Worm (Caenorhabditis elegans) whole organism, L1 larva: Measurements from ENCODE around the gene F10C1.23.

Experiments
- C04F5.9 ChIP-seq: sonication (generic microtip); optimal IDR thresholded peaks from 2 replicates; lab custom pipeline; 2016; ENCODE audit warnings: missing genetic modification characterization, missing compliant biosample characterization
- C34B4.2 ChIP-seq: sonication (generic microtip); optimal IDR thresholded peaks from 2 replicates; lab custom pipeline; 2017; ENCODE audit warnings: mild to moderate bottlenecking, missing genetic modification characterization, missing compliant biosample characterization
- F16B12.6 ChIP-seq: fragments of 150-350 bp; optimal IDR thresholded peaks from 2 replicates; lab custom pipeline; 2014; ENCODE audit warnings: missing biosample characterization, missing genetic modification characterization
- Y116A8C.19 ChIP-seq: sonication (generic microtip); optimal IDR thresholded peaks from 2 replicates; lab custom pipeline; 2016; ENCODE audit warnings: missing compliant biosample characterization, missing genetic modification characterization, borderline replicate concordance
- aha-1 ChIP-seq: fragments of 150-350 bp; optimal IDR thresholded peaks from 2 replicates; lab custom pipeline; 2014; ENCODE audit warnings: missing biosample characterization, missing genetic modification characterization
- blmp-1 ChIP-seq: fragments of 150-350 bp; optimal IDR thresholded peaks from 2 replicates; lab custom pipeline; 2014; ENCODE audit warnings: missing biosample characterization, missing genetic modification characterization
- ceh-63 ChIP-seq: fragments of 200-800 bp; sonication (Bioruptor generic); optimal IDR thresholded peaks from 2 replicates; lab custom pipeline; 2018; ENCODE audit warnings: mild to moderate bottlenecking, missing genetic modification characterization, missing compliant biosample characterization
- ceh-8 ChIP-seq: fragments of 200-800 bp; sonication (Bioruptor generic); optimal IDR thresholded peaks from 2 replicates; lab custom pipeline; 2018; ENCODE audit warnings: mild to moderate bottlenecking, missing genetic modification characterization, moderate library complexity, missing compliant biosample characterization
- ceh-82 ChIP-seq, 3 experiments: fragments of 150-350 bp in 1 of 3; sonication (generic microtip) in 2 of 3; optimal IDR thresholded peaks; 2 replicates each; lab custom pipeline; 2014 to 2017; ENCODE audit warnings: missing biosample characterization in 3 of 3, missing genetic modification characterization in 3 of 3
- ces-1 ChIP-seq: fragments of 150-350 bp; optimal IDR thresholded peaks from 2 replicates; lab custom pipeline; 2014; ENCODE audit warnings: missing biosample characterization, missing genetic modification reagents, missing genetic modification characterization
- dpl-1 ChIP-seq, 3 experiments: fragments of 150-350 bp in 2 of 3; sonication (generic microtip) in 1 of 3; optimal IDR thresholded peaks; 2 replicates each; lab custom pipeline; 2014 to 2017; ENCODE audit warnings: missing biosample characterization in 3 of 3, missing genetic modification characterization in 3 of 3, missing genetic modification reagents in 3 of 3
- dsc-1 ChIP-seq: sonication (generic microtip); optimal IDR thresholded peaks from 2 replicates; lab custom pipeline; 2016; ENCODE audit warnings: mild to moderate bottlenecking, missing genetic modification characterization, missing compliant biosample characterization
- efl-1 ChIP-seq, 4 experiments: fragments of 150-350 bp; optimal IDR thresholded peaks in 3 of 4; peaks in 1 of 4; 1 replicate in 1 of 4; 2 replicates in 3 of 4; lab custom pipeline; 2014; ENCODE audit warnings: missing biosample characterization in 2 of 4, missing genetic modification characterization in 2 of 4, missing genetic modification reagents in 2 of 4
- egl-13 ChIP-seq: sonication (generic microtip); optimal IDR thresholded peaks from 2 replicates; lab custom pipeline; 2016; ENCODE audit warnings: missing genotype, missing genetic modification reagents, missing genetic modification characterization, missing compliant biosample characterization
- egl-27 ChIP-seq, 2 experiments: fragments of 150-350 bp in 1 of 2; sonication (generic microtip); optimal IDR thresholded peaks; 3 replicates each; lab custom pipeline; 2017 to 2018; ENCODE audit warnings: missing biosample characterization in 2 of 2, missing genetic modification characterization in 2 of 2, missing genetic modification reagents in 2 of 2
- elt-2 ChIP-seq: sonication (generic microtip); optimal IDR thresholded peaks from 2 replicates; lab custom pipeline; 2016; ENCODE audit warnings: missing genetic modification characterization, mild to moderate bottlenecking, inconsistent platforms, missing compliant biosample characterization, missing genetic modification reagents
- elt-3 ChIP-seq, 6 experiments: fragments of 150-350 bp in 1 of 6; sonication (generic microtip); optimal IDR thresholded peaks; 2 replicates each; lab custom pipeline; 2017 to 2018; ENCODE audit warnings: missing biosample characterization in 6 of 6, missing genetic modification characterization in 6 of 6, inconsistent platforms in 1 of 6
- ets-5 ChIP-seq: fragments of 200-800 bp; sonication (Bioruptor generic); IDR thresholded peaks from 2 replicates; pipeline ENCODE4 v1.3.6; 2022; ENCODE audit warnings: missing genetic modification characterization, missing compliant biosample characterization
- fkh-4 ChIP-seq: sonication (generic microtip); optimal IDR thresholded peaks from 2 replicates; lab custom pipeline; 2016; ENCODE audit warnings: missing compliant biosample characterization, missing genetic modification characterization, borderline replicate concordance
- fkh-8 ChIP-seq: sonication (generic microtip); optimal IDR thresholded peaks from 2 replicates; lab custom pipeline; 2016; ENCODE audit warnings: mild to moderate bottlenecking, missing genetic modification characterization, missing compliant biosample characterization
- hpl-2 ChIP-seq: fragments of 150-350 bp; optimal IDR thresholded peaks from 2 replicates; lab custom pipeline; 2014; ENCODE audit warnings: missing biosample characterization, missing genetic modification reagents, missing genetic modification characterization
- isw-1 ChIP-seq: fragments of 200-800 bp; sonication (Bioruptor generic); IDR thresholded peaks from 2 replicates; pipeline ENCODE4 v1.3.6; 2022; ENCODE audit warnings: missing genetic modification characterization, missing compliant biosample characterization
- lin-15B ChIP-seq: fragments of 150-350 bp; sonication (generic microtip); optimal IDR thresholded peaks from 3 replicates; lab custom pipeline; 2014; ENCODE audit warnings: missing biosample characterization, missing genetic modification characterization
- lin-39 ChIP-seq: fragments of 150-350 bp; optimal IDR thresholded peaks from 2 replicates; lab custom pipeline; 2014; ENCODE audit warnings: missing biosample characterization, missing genetic modification reagents, missing genetic modification characterization
- lsy-2 ChIP-seq, 2 experiments: fragments of 150-350 bp; optimal IDR thresholded peaks; 2 replicates each; lab custom pipeline; 2014; ENCODE audit warnings: missing biosample characterization in 2 of 2, missing genetic modification characterization in 2 of 2
- nhr-71 ChIP-seq: sonication (generic microtip); optimal IDR thresholded peaks from 2 replicates; lab custom pipeline; 2016; ENCODE audit warnings: mild to moderate bottlenecking, missing genetic modification characterization, moderate library complexity, missing compliant biosample characterization
- nhr-84 ChIP-seq: sonication (generic microtip); optimal IDR thresholded peaks from 2 replicates; lab custom pipeline; 2017; ENCODE audit warnings: missing biosample characterization, missing genetic modification characterization
- nhr-85 ChIP-seq: sonication (generic microtip); peaks from one replicate; lab custom pipeline; 2016; ENCODE audit warnings: missing genetic modification characterization, inconsistent platforms, missing compliant biosample characterization
- pqm-1 ChIP-seq: sonication (generic microtip); optimal IDR thresholded peaks from 3 replicates; lab custom pipeline; 2017; ENCODE audit warnings: missing biosample characterization, missing genetic modification characterization
- tlp-1 ChIP-seq: fragments of 150-350 bp; optimal IDR thresholded peaks from 2 replicates; lab custom pipeline; 2014; ENCODE audit warnings: missing biosample characterization, missing genetic modification characterization
- unc-30 ChIP-seq: sonication (generic microtip); optimal IDR thresholded peaks from 2 replicates; lab custom pipeline; 2017; ENCODE audit warnings: missing biosample characterization, missing genetic modification characterization
- unc-86 ChIP-seq: sonication (generic microtip); optimal IDR thresholded peaks from 2 replicates; lab custom pipeline; 2016; ENCODE audit warnings: missing genetic modification characterization, missing compliant biosample characterization
- zip-4 ChIP-seq: fragments of 200-800 bp; sonication (Bioruptor generic); optimal IDR thresholded peaks from 2 replicates; lab custom pipeline; 2018; ENCODE audit warnings: mild to moderate bottlenecking, missing genetic modification characterization, moderate library complexity, missing compliant biosample characterization
- ztf-4 ChIP-seq: fragments of 150-350 bp; optimal IDR thresholded peaks from 2 replicates; lab custom pipeline; 2014; ENCODE audit warnings: missing biosample characterization, missing genetic modification characterization

F10C1.23 gene

DNA sequence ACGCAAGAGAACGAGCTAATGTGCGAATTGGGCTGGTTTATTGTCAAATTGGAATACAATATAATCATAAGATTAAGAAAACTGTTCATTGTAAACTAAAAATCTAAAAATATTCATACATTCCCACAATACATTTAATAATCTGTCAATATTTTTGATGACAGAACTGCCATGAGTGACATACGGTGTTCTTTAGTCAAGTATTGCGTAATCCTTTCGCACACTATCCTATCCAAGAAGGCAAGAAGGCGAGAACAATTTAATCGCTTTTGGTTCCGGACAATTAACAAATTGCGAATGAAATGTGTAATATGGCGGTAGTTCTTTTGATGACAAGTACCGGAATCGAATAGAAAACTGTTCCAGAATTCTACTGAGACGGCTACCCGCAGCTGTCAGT, 23.0 kb upstream of the F10C1.23 start:
- no peak for TF ChIP-seq lin-15B (tag; lab: Kevin White, UChicago)
- no peak for TF ChIP-seq fkh-8 (tag; lab: Kevin White, UChicago)
- no peak for TF ChIP-seq fkh-4 (tag; lab: Kevin White, UChicago)
- TF ChIP-seq lsy-2 (tag; optimal IDR thresholded peaks at IDR 0.05; lab: Kevin White, UChicago): no peak
- no peak for TF ChIP-seq C04F5.9 (tag; lab: Kevin White, UChicago)
- TF ChIP-seq egl-27 (tag; optimal IDR thresholded peaks at IDR 0.05; lab: Kevin White, UChicago): no peak
- TF ChIP-seq tlp-1 (tag; lab: Kevin White, UChicago): no peak
- TF ChIP-seq, all 84 proteins: peak for 0

DNA sequence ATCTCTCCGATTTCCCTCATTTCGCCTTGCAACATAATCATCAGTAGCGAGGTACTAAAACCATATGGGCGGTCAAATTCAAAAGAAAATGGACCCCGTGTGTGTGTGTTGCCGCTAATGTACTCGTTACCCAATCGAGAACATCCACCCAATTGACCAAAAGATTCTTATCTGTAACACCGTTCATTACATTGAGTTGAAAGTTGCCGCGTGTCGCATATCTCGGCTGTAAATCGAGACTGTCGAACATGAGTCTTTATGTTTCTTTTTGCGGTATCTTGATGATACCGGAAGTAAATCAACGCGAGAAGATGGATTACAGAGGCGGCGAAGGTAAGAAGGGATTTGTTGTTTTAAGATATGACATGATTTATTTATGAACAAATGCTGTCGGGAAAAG, 22.1 kb upstream of the F10C1.23 start:
- TF ChIP-seq ceh-8 (GFP tag; lab: Kevin White, UChicago) (no peak), nhr-85 (tag; lab: Kevin White, UChicago) (peak; percentile 45), blmp-1 (tag; lab: Kevin White, UChicago) (peak; percentile 30)
- TF ChIP-seq, all 84 proteins: peak for 2

DNA sequence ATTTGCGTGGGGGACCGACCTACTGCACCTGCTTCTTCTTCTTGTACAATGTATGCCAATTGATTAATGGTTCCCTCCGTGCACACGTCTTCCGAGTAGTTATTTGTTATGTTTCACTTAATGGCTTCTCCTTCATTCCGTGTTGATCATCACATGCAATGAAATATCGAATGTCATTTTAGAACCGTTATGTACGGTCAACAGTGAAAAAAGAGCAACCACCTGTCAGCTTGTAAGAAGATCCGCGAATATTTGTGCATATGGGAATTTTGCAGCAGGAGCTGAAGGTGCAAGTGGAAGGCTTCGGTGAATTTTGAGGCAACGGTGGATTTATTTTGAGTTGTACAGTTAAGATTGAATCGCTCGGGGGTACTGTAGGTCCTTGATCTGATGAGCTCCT, 21.2 kb upstream of the F10C1.23 start:
- TF ChIP-seq tlp-1 (tag; lab: Kevin White, UChicago) (no peak), unc-86 (tag; lab: Kevin White, UChicago) (peak; percentile 23)

DNA sequence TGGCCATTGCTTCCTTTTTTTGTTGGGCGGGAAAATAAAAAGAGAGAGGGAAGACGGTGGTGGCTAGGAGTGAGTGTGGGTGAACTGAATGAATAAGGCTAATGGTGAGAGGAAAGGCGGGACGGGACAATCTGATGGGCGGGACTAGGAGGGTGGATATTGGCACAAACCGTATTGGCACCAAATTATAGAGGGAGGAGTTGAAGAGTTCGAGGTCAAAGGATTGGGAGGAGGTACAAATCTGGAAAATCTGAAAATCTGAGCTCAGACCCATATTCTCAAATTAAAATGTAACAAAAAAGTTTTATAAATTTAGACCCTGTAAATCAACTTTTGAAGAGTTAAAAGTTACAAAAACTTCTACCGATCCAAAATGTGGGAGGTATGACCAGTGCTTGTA, 19.0 kb upstream of the F10C1.23 start, which contains the start of gene hlh-14:
TSS of gene hlh-14 (minus strand) at position 101 of the 400 bp plus-strand sequence.
- no peak for TF ChIP-seq pqm-1 (tag; lab: Kevin White, UChicago)
- TF ChIP-seq efl-1 (optimal IDR thresholded peaks at IDR 0.05; lab: Kevin White, UChicago): no peak
- peak in 1 of 2 experiments; percentile 17 for TF ChIP-seq efl-1 (GFP tag; optimal IDR thresholded peaks at IDR 0.05 in 1 of 2; lab: Kevin White, UChicago)
- TF ChIP-seq ztf-4 (tag; lab: Kevin White, UChicago): no peak
- TF ChIP-seq Y116A8C.19 (tag; lab: Kevin White, UChicago): no peak
- TF ChIP-seq elt-3 (tag; optimal IDR thresholded peaks at IDR 0.05; lab: Kevin White, UChicago): no peak
- TF ChIP-seq nhr-71: no peak

DNA sequence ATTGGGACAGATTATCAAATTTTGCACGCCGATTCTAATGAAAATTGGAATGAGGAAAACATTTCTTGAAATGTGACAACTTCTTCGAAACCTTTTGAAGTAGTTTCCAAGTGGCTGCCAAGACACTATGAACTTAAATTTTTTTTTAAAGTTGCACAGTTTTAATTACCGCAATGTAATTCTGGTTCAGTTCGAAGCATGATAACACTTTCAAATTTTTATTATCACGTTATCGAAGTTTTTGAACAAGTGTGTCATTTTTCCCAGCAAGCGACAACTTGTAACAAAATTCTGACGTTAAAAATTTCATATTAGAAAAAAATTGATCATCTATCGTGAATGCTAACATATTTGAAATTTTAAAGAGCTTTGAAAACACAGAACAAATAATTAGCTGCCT, 15.1 kb upstream of the F10C1.23 start:
- TF ChIP-seq lin-39 (tag; lab: Kevin White, UChicago): no peak
- TF ChIP-seq ceh-82 (tag; optimal IDR thresholded peaks at IDR 0.05; lab: Kevin White, UChicago): no peak
- no peak for TF ChIP-seq C34B4.2 (tag; lab: Kevin White, UChicago)
- TF ChIP-seq hpl-2 (GFP tag; lab: Kevin White, UChicago): no peak
- no peak for TF ChIP-seq egl-27 (tag; optimal IDR thresholded peaks at IDR 0.05; lab: Kevin White, UChicago)
- no peak for TF ChIP-seq zip-4 (GFP tag; lab: Kevin White, UChicago)
- TF ChIP-seq unc-30 (tag; lab: Kevin White, UChicago): no peak
- no peak for TF ChIP-seq dpl-1 (GFP tag; optimal IDR thresholded peaks at IDR 0.05; lab: Kevin White, UChicago)
- no peak for TF ChIP-seq F16B12.6 (tag; lab: Kevin White, UChicago)
- TF ChIP-seq dsc-1: no peak
- no peak for TF ChIP-seq isw-1
- no peak for TF ChIP-seq Y116A8C.19 (tag; lab: Kevin White, UChicago)
- no peak for TF ChIP-seq ets-5 (GFP tag; lab: Robert Waterston, UW)
- TF ChIP-seq aha-1 (tag; lab: Kevin White, UChicago): no peak

DNA sequence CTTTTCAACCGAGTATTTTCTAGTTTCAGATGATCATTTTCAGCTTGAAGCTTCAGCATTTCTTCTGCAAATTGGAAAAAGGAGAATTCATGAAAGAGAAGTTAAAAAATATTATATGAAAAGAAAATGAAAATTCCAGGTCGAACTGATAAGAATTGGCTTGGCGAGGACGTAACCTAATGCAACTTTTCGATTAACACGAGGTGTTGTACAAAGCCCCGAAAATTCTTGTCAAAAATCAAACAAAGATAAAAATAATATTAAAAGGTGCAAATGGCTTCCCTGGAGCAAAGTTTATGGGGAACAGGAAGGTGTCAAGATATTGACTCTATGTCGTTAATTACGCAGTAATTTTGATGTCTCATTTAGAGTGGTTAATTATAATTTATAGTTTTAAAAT, 13.5 kb upstream of the F10C1.23 start:
- TF ChIP-seq elt-2 (tag; lab: Kevin White, UChicago) (peak; percentile 91), dsc-1 (no peak), unc-30 (tag; lab: Kevin White, UChicago) (no peak), ces-1 (no peak), nhr-84 (tag; lab: Kevin White, UChicago) (no peak), ceh-63 (no peak), egl-13 (tag; lab: Kevin White, UChicago) (no peak)
- TF ChIP-seq, all 84 proteins: peak for 1
